Fruit fly (Drosophila melanogaster): ENCODE data around the gene Oli.

DNA sequence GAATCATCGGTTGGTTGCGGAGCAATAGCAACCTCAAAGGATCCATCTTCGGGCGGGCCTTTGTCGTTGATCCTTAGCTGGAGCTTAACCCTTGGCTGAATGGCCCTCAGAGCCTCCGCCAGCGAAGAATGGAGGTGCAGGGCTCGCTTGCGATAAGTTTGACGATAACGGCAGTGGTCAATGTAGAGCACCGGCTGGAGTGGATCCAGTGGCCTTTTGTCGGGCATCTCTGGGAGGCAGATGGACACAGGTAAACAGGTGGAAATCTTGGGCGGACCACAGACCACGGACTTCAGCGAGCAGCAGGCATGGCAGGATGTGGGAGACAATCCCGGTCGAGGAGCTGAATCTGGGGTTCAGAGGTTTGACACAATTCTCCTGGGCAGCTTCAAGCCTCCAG is 37.0 kb downstream of the Oli start, which contains the start of gene CG15147:
- TF ChIP-seq CG32121 (GFP tag; IDR thresholded peaks at IDR 0.05): no peak
- no peak for TF ChIP-seq CG10348 (GFP tag; IDR thresholded peaks at IDR 0.05)
- no peak for TF ChIP-seq CG8301 (tag; optimal IDR thresholded peaks at IDR 0.05)
- TF ChIP-seq CG14655 (GFP tag; optimal IDR thresholded peaks at IDR 0.05): no peak
- no peak for TF ChIP-seq rn (GFP tag; IDR thresholded peaks at IDR 0.05)
